Worm (Caenorhabditis elegans) whole organism, L4 larva: ENCODE measurements around the gene K09E2.2.

ENCODE experiments used
- D1046.2 ChIP-seq: fragments of 200-800 bp; sonication (Bioruptor generic); IDR thresholded peaks from 2 replicates; pipeline ENCODE4 v1.3.6; 2022; ENCODE audit warnings: missing genetic modification characterization, missing compliant biosample characterization
- F26F4.8 ChIP-seq: fragments of 200-800 bp; sonication (Bioruptor generic); conservative IDR thresholded peaks from 2 replicates; pipeline ENCODE4 v1.3.6; 2022; ENCODE audit warnings: missing genetic modification characterization, missing compliant biosample characterization
- F44E2.7 ChIP-seq: fragments of 200-800 bp; sonication (Bioruptor generic); IDR thresholded peaks from 2 replicates; pipeline ENCODE4 v2.1.2; 2022; ENCODE audit warnings: missing genetic modification characterization, missing compliant biosample characterization
- F49E8.2 ChIP-seq: sonication (generic microtip); optimal IDR thresholded peaks from 2 replicates; lab custom pipeline; 2016; ENCODE audit warnings: missing compliant biosample characterization, mild to moderate bottlenecking, missing genetic modification characterization, borderline replicate concordance
- Y105C5A.15 ChIP-seq: fragments of 200-800 bp; sonication (Bioruptor generic); IDR thresholded peaks from 2 replicates; pipeline ENCODE4 v1.3.6; 2022; ENCODE audit warnings: missing genetic modification characterization, missing compliant biosample characterization
- arid-1 ChIP-seq: fragments of 200-800 bp; sonication (Bioruptor generic); conservative IDR thresholded peaks from 2 replicates; pipeline ENCODE4 v1.3.6; 2022; ENCODE audit warnings: missing genetic modification reagents, missing genetic modification characterization, missing compliant biosample characterization
- ceh-20 ChIP-seq: fragments of 200-800 bp; sonication (Bioruptor generic); IDR thresholded peaks from 2 replicates; pipeline ENCODE4 v1.3.6; 2022; ENCODE audit warnings: missing genetic modification reagents, missing genetic modification characterization, missing compliant biosample characterization
- ceh-44 ChIP-seq: fragments of 200-800 bp; sonication (Bioruptor generic); IDR thresholded peaks from 2 replicates; pipeline ENCODE4 v1.3.6; 2022; ENCODE audit warnings: missing genetic modification reagents, missing genetic modification characterization, missing compliant biosample characterization
- ctbp-1 ChIP-seq: fragments of 200-800 bp; sonication (Bioruptor generic); IDR thresholded peaks from 2 replicates; pipeline ENCODE4 v1.3.6; 2022; ENCODE audit warnings: missing genetic modification reagents, missing genetic modification characterization, missing compliant biosample characterization
- daf-19 ChIP-seq: fragments of 200-800 bp; sonication (Bioruptor generic); conservative IDR thresholded peaks from 2 replicates; pipeline ENCODE4 v1.3.6; 2022; ENCODE audit warnings: missing genetic modification characterization, missing compliant biosample characterization
- dmd-8 ChIP-seq: fragments of 200-800 bp; sonication (Bioruptor generic); IDR thresholded peaks from 2 replicates; pipeline ENCODE4 v1.3.6; 2022; ENCODE audit warnings: missing genetic modification characterization, missing compliant biosample characterization
- dpl-1 ChIP-seq: fragments of 150-350 bp; optimal IDR thresholded peaks from 2 replicates; lab custom pipeline; 2014; ENCODE audit warnings: missing biosample characterization, missing genetic modification reagents, missing genetic modification characterization
- duxl-1 ChIP-seq: sonication (generic microtip); optimal IDR thresholded peaks from 2 replicates; lab custom pipeline; 2016; ENCODE audit warnings: mild to moderate bottlenecking, missing genetic modification characterization, moderate library complexity, missing compliant biosample characterization; ENCODE audit not compliant: poor library complexity
- egl-27 ChIP-seq: sonication (generic microtip); optimal IDR thresholded peaks from 3 replicates; lab custom pipeline; 2017; ENCODE audit warnings: missing biosample characterization, missing genetic modification reagents, missing genetic modification characterization
- egl-43 ChIP-seq: fragments of 200-800 bp; sonication (Bioruptor generic); IDR thresholded peaks from 2 replicates; pipeline ENCODE4 v1.3.6; 2022; ENCODE audit warnings: missing genetic modification reagents, missing genetic modification characterization, missing compliant biosample characterization
- hlh-30 ChIP-seq: sonication (generic microtip); optimal IDR thresholded peaks from 2 replicates; lab custom pipeline; 2017; ENCODE audit warnings: antibody characterized with exemption, mild to moderate bottlenecking, missing genetic modification characterization, missing compliant biosample characterization; ENCODE audit not compliant: insufficient read depth
- hmg-1.1 ChIP-seq: fragments of 200-800 bp; sonication (Bioruptor generic); IDR thresholded peaks from 2 replicates; pipeline ENCODE4 v1.3.6; 2022; ENCODE audit warnings: missing genetic modification reagents, missing genetic modification characterization, missing compliant biosample characterization
- lin-38 ChIP-seq: fragments of 200-800 bp; sonication (Bioruptor generic); IDR thresholded peaks from 2 replicates; pipeline ENCODE4 v1.3.6; 2022; ENCODE audit warnings: missing genetic modification reagents, missing genetic modification characterization, missing compliant biosample characterization
- lsy-2 ChIP-seq, 2 experiments: fragments of 150-350 bp in 1 of 2; sonication (generic microtip) in 1 of 2; optimal IDR thresholded peaks; 2 replicates each; lab custom pipeline; 2014 to 2017; ENCODE audit warnings: missing biosample characterization in 2 of 2, missing genetic modification characterization in 2 of 2
- madf-9 ChIP-seq: fragments of 200-800 bp; sonication (Bioruptor generic); conservative IDR thresholded peaks from 2 replicates; pipeline ENCODE4 v1.3.6; 2022; ENCODE audit warnings: missing genetic modification reagents, missing genetic modification characterization, missing compliant biosample characterization
- nhr-10 ChIP-seq: fragments of 150-350 bp; optimal IDR thresholded peaks from 2 replicates; lab custom pipeline; 2014; ENCODE audit warnings: missing biosample characterization, missing genetic modification characterization
- nhr-11 ChIP-seq: fragments of 150-350 bp; optimal IDR thresholded peaks from 2 replicates; lab custom pipeline; 2014; ENCODE audit warnings: missing biosample characterization, missing genetic modification characterization
- nhr-111 ChIP-seq: fragments of 200-800 bp; sonication (Bioruptor generic); optimal IDR thresholded peaks from 2 replicates; lab custom pipeline; 2018; ENCODE audit warnings: mild to moderate bottlenecking, missing genetic modification characterization, missing compliant biosample characterization
- nhr-48 ChIP-seq: sonication (generic microtip); optimal IDR thresholded peaks from 2 replicates; lab custom pipeline; 2016; ENCODE audit warnings: mild to moderate bottlenecking, missing genetic modification characterization, missing compliant biosample characterization
- nhr-76 ChIP-seq: fragments of 150-350 bp; optimal IDR thresholded peaks from 2 replicates; lab custom pipeline; 2014; ENCODE audit warnings: missing biosample characterization, missing genetic modification characterization
- nhr-77 ChIP-seq: fragments of 150-350 bp; optimal IDR thresholded peaks from 2 replicates; lab custom pipeline; 2014; ENCODE audit warnings: missing biosample characterization, missing genetic modification characterization
- pha-4 ChIP-seq, 2 experiments: fragments of 150-350 bp in 1 of 2; fragments of 200-800 bp in 1 of 2; sonication (Bioruptor generic) in 1 of 2; IDR thresholded peaks in 1 of 2; optimal IDR thresholded peaks in 1 of 2; 2 replicates each; pipeline versions ENCODE4 v1.3.6 to Lab custom; 2014 to 2022; ENCODE audit warnings: missing genetic modification characterization in 2 of 2, missing genetic modification reagents in 2 of 2, missing biosample characterization in 1 of 2, missing compliant biosample characterization in 1 of 2
- php-3 ChIP-seq: fragments of 200-800 bp; sonication (Bioruptor generic); IDR thresholded peaks from 2 replicates; pipeline ENCODE4 v1.3.6; 2022; ENCODE audit warnings: missing genetic modification reagents, missing genetic modification characterization, missing compliant biosample characterization
- skn-1 ChIP-seq: fragments of 150-350 bp; optimal IDR thresholded peaks from 2 replicates; lab custom pipeline; 2014; ENCODE audit warnings: missing biosample characterization, missing genetic modification characterization
- snpc-1.2 ChIP-seq: fragments of 200-800 bp; sonication (Bioruptor generic); IDR thresholded peaks from 2 replicates; pipeline ENCODE4 v1.3.6; 2022; ENCODE audit warnings: missing genetic modification reagents, missing genetic modification characterization, missing compliant biosample characterization
- tag-97 ChIP-seq: fragments of 200-800 bp; sonication (Bioruptor generic); IDR thresholded peaks from 2 replicates; pipeline ENCODE4 v1.3.6; 2022; ENCODE audit warnings: missing genetic modification characterization, missing compliant biosample characterization
- unc-39 ChIP-seq: sonication (generic microtip); optimal IDR thresholded peaks from 2 replicates; lab custom pipeline; 2017; ENCODE audit warnings: missing biosample characterization, missing genetic modification characterization
- unc-62 ChIP-seq, 3 experiments: fragments of 150-350 bp in 1 of 3; sonication (generic microtip); optimal IDR thresholded peaks in 2 of 3; peaks in 1 of 3; 1 replicate in 1 of 3; 2 replicates in 2 of 3; lab custom pipeline; 2014 to 2017; ENCODE audit warnings: missing biosample characterization in 3 of 3, missing genetic modification characterization in 3 of 3, missing genetic modification reagents in 3 of 3, missing genotype in 1 of 3
- vab-7 ChIP-seq: fragments of 200-800 bp; sonication (Bioruptor generic); IDR thresholded peaks from 2 replicates; pipeline ENCODE4 v1.3.6; 2022; ENCODE audit warnings: missing genetic modification reagents, missing genetic modification characterization, missing compliant biosample characterization
- zag-1 ChIP-seq: fragments of 150-350 bp; optimal IDR thresholded peaks from 2 replicates; lab custom pipeline; 2014; ENCODE audit warnings: missing biosample characterization, missing genetic modification characterization
- zfp-3 ChIP-seq: fragments of 200-800 bp; sonication (Bioruptor generic); conservative IDR thresholded peaks from 2 replicates; pipeline ENCODE4 v1.3.6; 2022; ENCODE audit warnings: missing genetic modification reagents, missing genetic modification characterization, missing compliant biosample characterization
- zip-2 ChIP-seq: fragments of 150-350 bp; optimal IDR thresholded peaks from 2 replicates; lab custom pipeline; 2014; ENCODE audit warnings: missing biosample characterization, missing genetic modification characterization

K09E2.2 gene

DNA sequence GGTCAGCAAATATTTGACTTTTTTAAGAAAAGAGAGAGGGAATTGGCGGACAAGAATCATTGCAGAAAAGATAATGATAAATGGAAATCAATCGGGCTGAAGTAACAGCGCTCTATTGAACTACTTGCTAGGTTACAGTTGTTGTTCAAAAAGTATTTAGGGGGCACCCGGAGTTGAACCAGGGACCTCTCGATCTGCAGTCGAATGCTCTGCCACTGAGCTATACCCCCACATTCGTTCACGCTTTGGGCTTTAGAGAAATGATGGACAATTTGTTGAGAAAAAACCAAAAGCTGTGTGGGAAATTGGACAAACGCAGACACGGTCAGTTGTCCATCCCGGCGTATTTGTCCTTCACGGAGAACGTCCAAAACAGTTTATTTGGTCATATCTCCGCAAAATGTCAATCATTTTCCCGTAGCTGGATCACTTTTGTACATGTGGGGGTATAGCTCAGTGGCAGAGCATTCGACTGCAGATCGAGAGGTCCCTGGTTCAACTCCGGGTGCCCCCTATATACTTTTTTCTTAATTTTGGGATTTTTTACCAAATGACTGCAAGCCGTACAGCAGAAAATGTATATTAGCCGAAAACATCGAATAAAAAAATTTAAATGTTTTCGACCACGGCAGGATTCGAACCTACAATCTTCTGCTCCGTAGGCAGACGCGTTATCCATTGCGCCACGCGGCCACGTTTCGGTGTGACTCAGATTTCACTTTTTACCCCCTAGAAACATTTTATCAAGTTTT lies 48.8 kb upstream of the K09E2.2 start (continued):
- TF ChIP-seq nhr-11 (tag; lab: Kevin White, UChicago) (no peak), lsy-2 (tag; optimal IDR thresholded peaks at IDR 0.05; lab: Kevin White, UChicago) (peak in 1 of 2 experiments; percentile 38), daf-19 (peak; percentile 72; the same call in 1 of the 2 replicates), php-3 (0 out of 2 replicates have a peak, but pooled peaks have one; percentile 35), tag-97 (GFP tag; lab: Robert Waterston, UW) (no peak), hlh-30 (peak; percentile 37), nhr-48 (tag; lab: Kevin White, UChicago) (peak; percentile 12), D1046.2 (GFP tag; lab: Robert Waterston, UW) (peak; percentile 59; the same call in 1 of the 2 replicates), lin-38 (peak; percentile 79), nhr-76 (tag; lab: Kevin White, UChicago) (no peak), egl-27 (tag; lab: Kevin White, UChicago) (no peak), skn-1 (no peak), zag-1 (no peak), dmd-8 (GFP tag; lab: Robert Waterston, UW) (peak; percentile 60; the same call in 1 of the 2 replicates), ceh-44 (GFP tag; lab: Robert Waterston, UW) (peak; percentile 36; the same call in 1 of the 2 replicates), madf-9 (GFP tag; lab: Robert Waterston, UW) (peak; percentile 52), zip-2 (tag; lab: Kevin White, UChicago) (peak; percentile 24), F49E8.2 (tag; lab: Kevin White, UChicago) (peak; percentile 32), duxl-1 (peak; percentile 74), egl-43 (GFP tag; lab: Robert Waterston, UW) (peak; percentile 89), Y105C5A.15 (GFP tag; lab: Robert Waterston, UW) (peak; percentile 87), zfp-3 (GFP tag; lab: Robert Waterston, UW) (peak; percentile 70; the same call in 1 of the 2 replicates), pha-4 (GFP tag; IDR thresholded peaks at IDR 0.05; lab: Robert Waterston, UW) (peak; percentile 79), pha-4 (tag; optimal IDR thresholded peaks at IDR 0.05; lab: Kevin White, UChicago) (no peak), snpc-1.2 (GFP tag; lab: Robert Waterston, UW) (peak; percentile 84), arid-1 (peak; percentile 71), ctbp-1 (GFP tag; lab: Robert Waterston, UW) (peak; percentile 67), nhr-111 (GFP tag; lab: Kevin White, UChicago) (no peak), F26F4.8 (GFP tag; lab: Robert Waterston, UW) (0 out of 2 replicates have a peak, but pooled peaks have one; percentile 57), unc-39 (tag; lab: Kevin White, UChicago) (no peak), vab-7 (GFP tag; lab: Robert Waterston, UW) (peak; percentile 58), dpl-1 (GFP tag; lab: Kevin White, UChicago) (peak; percentile 3), hmg-1.1 (GFP tag; lab: Robert Waterston, UW) (peak; percentile 85), nhr-10 (tag; lab: Kevin White, UChicago) (peak; percentile 21), ceh-20 (0 out of 2 replicates have a peak, but pooled peaks have one; percentile 40)

DNA sequence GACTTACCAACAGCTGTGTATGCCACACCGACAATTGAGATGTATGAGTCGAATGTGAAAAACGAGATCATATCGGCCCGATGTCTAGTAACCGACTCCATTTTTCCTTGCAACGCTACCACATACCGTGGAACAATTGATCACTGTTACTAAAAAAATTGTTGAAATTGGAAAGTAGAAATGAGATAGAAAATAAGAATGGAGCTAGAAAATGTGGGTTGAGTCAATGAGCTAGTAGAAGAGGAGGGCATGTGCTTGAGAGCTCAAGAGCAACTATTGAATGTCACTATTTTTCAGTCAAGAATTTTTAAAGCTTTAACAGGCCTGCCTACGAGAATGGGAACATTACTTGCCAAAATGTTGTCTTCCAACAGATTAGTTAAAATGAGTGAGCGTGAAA lies 47.8 kb upstream of the K09E2.2 start, which contains the start of gene K01A12.3:
K01A12.3 (minus strand) TSS at position 101 of the 400 bp plus-strand sequence.
- no peak for TF ChIP-seq nhr-77 (tag; lab: Kevin White, UChicago)
- peak in 1 of 2 experiments; percentile 12 for TF ChIP-seq unc-62 (GFP tag; optimal IDR thresholded peaks at IDR 0.05 in 1 of 2; lab: Kevin White, UChicago)
- TF ChIP-seq unc-62 (tag; optimal IDR thresholded peaks at IDR 0.05; lab: Kevin White, UChicago) = no peak
- TF ChIP-seq F44E2.7 (GFP tag; lab: Robert Waterston, UW) = no peak
